Worm (Caenorhabditis elegans): ENCODE measurements around the gene nhr-105.

Gene nhr-105

ce11 chrIV:7023004-7023403 is 27.0 kb upstream of the nhr-105 start (continued):
- TF ChIP-seq hpl-2 (GFP tag; optimal IDR thresholded peaks at IDR 0.05) = no peak
- peak; percentile 81 for TF ChIP-seq nhr-90 (tag; optimal IDR thresholded peaks at IDR 0.05; ENCODE audit: poor library complexity)
- TF ChIP-seq ets-5 (GFP tag; IDR thresholded peaks at IDR 0.05) = no peak
- peak; percentile 30 for TF ChIP-seq C16A3.4 (tag; optimal IDR thresholded peaks at IDR 0.05)

DNA sequence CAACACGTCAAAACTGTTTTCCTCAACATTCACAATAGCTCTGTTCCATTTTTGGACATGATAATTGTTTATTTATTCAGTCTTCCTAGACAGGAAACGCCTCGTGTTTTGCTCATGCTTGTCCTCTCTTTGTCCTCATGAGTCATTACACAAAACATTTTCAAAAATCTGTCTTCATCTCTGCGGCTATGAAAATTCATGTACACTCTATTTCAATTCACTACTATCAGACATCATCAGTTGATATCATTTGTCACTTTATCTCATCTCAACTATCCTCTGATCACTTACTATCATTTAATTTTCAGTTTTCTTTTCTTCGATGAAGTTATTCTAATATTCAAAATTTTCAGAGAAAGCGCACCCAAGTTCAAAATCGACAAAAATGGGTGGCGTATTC is 26.1 kb upstream of the nhr-105 start, which contains the start of gene adah-1:
Gene adah-1, plus strand, starts transcription at position 354 of the 400 bp plus-strand sequence.
- TF ChIP-seq snpc-4 (tag; optimal IDR thresholded peaks at IDR 0.05) (no peak), fkh-8 (tag; optimal IDR thresholded peaks at IDR 0.05) (no peak), nhr-20 (tag; optimal IDR thresholded peaks at IDR 0.05) (peak; percentile 34), nhr-71 (tag; optimal IDR thresholded peaks at IDR 0.05) (peak; percentile 68), nhr-12 (tag; optimal IDR thresholded peaks at IDR 0.05) (no peak), snu-23 (GFP tag; optimal IDR thresholded peaks at IDR 0.05) (peak; percentile 45), elt-3 (tag; optimal IDR thresholded peaks at IDR 0.05) (peak in 1 of 6 experiments; percentile 56), lin-14 (GFP tag; optimal IDR thresholded peaks at IDR 0.05) (peak; percentile 59), efl-1 (optimal IDR thresholded peaks at IDR 0.05) (peak in 1 of 2 experiments; percentile 11), efl-1 (GFP tag; optimal IDR thresholded peaks at IDR 0.05 in 1 of 2) (peak in 1 of 2 experiments; percentile 65), mep-1 (tag; optimal IDR thresholded peaks at IDR 0.05) (peak; percentile 27), nhr-19 (GFP tag; conservative IDR thresholded peaks at IDR 0.05) (peak; percentile 22; the same call in 1 of the 2 replicates), lsy-2 (tag; optimal IDR thresholded peaks at IDR 0.05) (peak; percentile 22 to 26), rnt-1 (tag; optimal IDR thresholded peaks at IDR 0.05) (peak; percentile 31)

DNA sequence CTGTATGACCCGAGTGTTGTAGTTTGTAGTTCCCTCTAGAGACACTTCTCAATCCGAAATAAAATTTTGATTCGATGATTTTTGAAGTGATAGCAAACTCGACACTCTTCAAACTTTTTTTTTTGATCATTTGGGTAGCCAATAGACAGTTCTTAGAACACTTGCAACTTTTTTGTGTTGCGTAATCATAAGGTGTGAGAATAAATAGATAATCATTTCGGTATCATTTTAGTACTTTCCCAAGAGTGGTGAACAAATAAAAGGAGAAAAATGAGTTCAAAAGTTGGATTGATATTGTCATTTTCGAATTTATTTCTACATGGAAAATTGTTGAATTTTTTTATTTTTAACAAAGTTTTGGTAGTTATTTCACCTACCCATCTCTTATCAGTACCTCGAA is 25.1 kb upstream of the nhr-105 start:
- TF ChIP-seq nhr-77 (tag; optimal IDR thresholded peaks at IDR 0.05) = no peak
- TF ChIP-seq C34B4.2 (tag; optimal IDR thresholded peaks at IDR 0.05) = no peak
- no peak for TF ChIP-seq nhr-84 (tag; optimal IDR thresholded peaks at IDR 0.05)
- no peak for TF ChIP-seq nhr-12 (tag; optimal IDR thresholded peaks at IDR 0.05)
- TF ChIP-seq ceh-8 (GFP tag; optimal IDR thresholded peaks at IDR 0.05) = no peak
- no peak for TF ChIP-seq lir-3 (tag; optimal IDR thresholded peaks at IDR 0.05; ENCODE audit: poor library complexity)
- no peak for TF ChIP-seq lin-15B (tag; optimal IDR thresholded peaks at IDR 0.05)
- TF ChIP-seq irx-1 (tag; optimal IDR thresholded peaks at IDR 0.05) = no peak
- no peak for TF ChIP-seq skn-1 (tag; optimal IDR thresholded peaks at IDR 0.05)
- TF ChIP-seq vab-15 (tag; optimal IDR thresholded peaks at IDR 0.05) = no peak
- TF ChIP-seq nhr-71 (tag; optimal IDR thresholded peaks at IDR 0.05) = no peak
- no peak for TF ChIP-seq elt-2 (tag; optimal IDR thresholded peaks at IDR 0.05)
- no peak for TF ChIP-seq nhr-47 (tag; optimal IDR thresholded peaks at IDR 0.05)
- no peak for TF ChIP-seq jun-1 (tag; optimal IDR thresholded peaks at IDR 0.05)
- TF ChIP-seq lsy-2 (tag; optimal IDR thresholded peaks at IDR 0.05) = no peak
- no peak for TF ChIP-seq ceh-90 (tag; optimal IDR thresholded peaks at IDR 0.05)
- TF ChIP-seq mdl-1 (tag; optimal IDR thresholded peaks at IDR 0.05) = no peak

DNA sequence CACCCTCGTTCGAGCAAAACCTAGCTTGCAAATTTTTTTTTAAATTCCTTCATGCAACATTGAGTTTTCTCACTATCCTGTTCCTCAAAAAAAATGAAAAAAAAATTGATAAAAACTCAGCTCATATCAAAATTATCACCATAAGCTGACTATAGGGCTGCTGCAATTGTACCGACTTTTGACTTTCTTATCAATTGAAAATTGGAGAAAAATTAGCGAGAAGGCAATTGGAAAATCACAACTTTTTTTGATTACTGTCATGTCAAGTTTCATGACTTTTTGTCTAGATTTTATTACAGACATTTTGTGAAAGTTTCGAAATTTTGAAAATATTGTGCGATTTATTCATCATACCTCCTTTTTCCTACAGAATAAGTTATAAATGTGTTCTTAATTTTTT is 24.1 kb upstream of the nhr-105 start:
- no peak for TF ChIP-seq lin-13 (GFP tag; optimal IDR thresholded peaks at IDR 0.05)
- TF ChIP-seq ceh-63 (GFP tag; optimal IDR thresholded peaks at IDR 0.05) = no peak
- TF ChIP-seq fkh-10 (GFP tag; optimal IDR thresholded peaks at IDR 0.05) = no peak
- TF ChIP-seq ztf-4 (tag; optimal IDR thresholded peaks at IDR 0.05) = no peak
- TF ChIP-seq nhr-47 (tag; optimal IDR thresholded peaks at IDR 0.05) = no peak
- TF ChIP-seq rnt-1 (tag; optimal IDR thresholded peaks at IDR 0.05) = no peak
- no peak for TF ChIP-seq isw-1 (GFP tag; IDR thresholded peaks at IDR 0.05)
- no peak for TF ChIP-seq C34B4.2 (tag; optimal IDR thresholded peaks at IDR 0.05)
- no peak for TF ChIP-seq lin-14 (GFP tag; optimal IDR thresholded peaks at IDR 0.05)
- no peak for TF ChIP-seq mdl-1 (tag; optimal IDR thresholded peaks at IDR 0.05)
- peak in 1 of 2 experiments; percentile 37 for TF ChIP-seq lin-35 (GFP tag; optimal IDR thresholded peaks at IDR 0.05)
- no peak for TF ChIP-seq efl-1 (optimal IDR thresholded peaks at IDR 0.05)
- peak in 1 of 2 experiments; percentile 71 for TF ChIP-seq efl-1 (GFP tag; optimal IDR thresholded peaks at IDR 0.05 in 1 of 2)
- TF ChIP-seq sptf-1 (tag; optimal IDR thresholded peaks at IDR 0.05) = no peak
- TF ChIP-seq elt-2 (tag; optimal IDR thresholded peaks at IDR 0.05) = peak; percentile 77
- TF ChIP-seq nhr-85 (tag) = no peak
- TF ChIP-seq nhr-12 (tag; optimal IDR thresholded peaks at IDR 0.05) = no peak
- no peak for TF ChIP-seq snpc-4 (tag; optimal IDR thresholded peaks at IDR 0.05)
- TF ChIP-seq ets-5 (GFP tag; IDR thresholded peaks at IDR 0.05) = no peak
- TF ChIP-seq unc-98 (GFP tag; IDR thresholded peaks at IDR 0.05) = no peak
- no peak for TF ChIP-seq unc-62 (GFP tag; optimal IDR thresholded peaks at IDR 0.05)
- TF ChIP-seq unc-86 (tag; optimal IDR thresholded peaks at IDR 0.05) = no peak
- no peak for TF ChIP-seq hlh-4 (tag; optimal IDR thresholded peaks at IDR 0.05)
- TF ChIP-seq skn-1 (tag; optimal IDR thresholded peaks at IDR 0.05) = no peak
- no peak for TF ChIP-seq pqm-1 (tag; optimal IDR thresholded peaks at IDR 0.05)
